Worm (Caenorhabditis elegans) whole organism, mixed stage, embryonic: ENCODE results near the gene nep-20.

Experiments used
- M03D4.4 ChIP-seq: sonication (generic microtip); optimal IDR thresholded peaks from 2 replicates; lab custom pipeline; 2017; ENCODE audit warnings: mild to moderate bottlenecking, missing genetic modification characterization, missing compliant biosample characterization
- bed-3 ChIP-seq: fragments of 200-800 bp; sonication (Bioruptor generic); optimal IDR thresholded peaks from 3 replicates; lab custom pipeline; 2018; ENCODE audit warnings: mild to moderate bottlenecking, missing genetic modification characterization, moderate library complexity, missing compliant biosample characterization
- blmp-1 ChIP-seq: fragments of 150-350 bp; optimal IDR thresholded peaks from 2 replicates; lab custom pipeline; 2014; ENCODE audit warnings: missing biosample characterization, missing genetic modification characterization
- ceh-39 ChIP-seq: fragments of 150-350 bp; optimal IDR thresholded peaks from 2 replicates; lab custom pipeline; 2014; ENCODE audit warnings: missing biosample characterization, missing genetic modification characterization
- ceh-43 ChIP-seq: fragments of 200-800 bp; sonication (Bioruptor generic); optimal IDR thresholded peaks from 2 replicates; lab custom pipeline; 2018; ENCODE audit warnings: mild to moderate bottlenecking, missing genetic modification characterization, moderate library complexity, missing compliant biosample characterization
- ceh-83 ChIP-seq: fragments of 200-800 bp; sonication (Bioruptor generic); optimal IDR thresholded peaks from 2 replicates; lab custom pipeline; 2018; ENCODE audit warnings: mild to moderate bottlenecking, missing genetic modification characterization, missing compliant biosample characterization
- ces-1 ChIP-seq: fragments of 150-350 bp; optimal IDR thresholded peaks from 2 replicates; lab custom pipeline; 2014; ENCODE audit warnings: missing biosample characterization, missing genetic modification reagents, missing genetic modification characterization
- cnd-1 ChIP-seq: fragments of 200-800 bp; sonication (Bioruptor generic); optimal IDR thresholded peaks from 2 replicates; lab custom pipeline; 2018; ENCODE audit warnings: mild to moderate bottlenecking, missing genetic modification characterization, missing compliant biosample characterization
- drap-1 ChIP-seq: fragments of 200-800 bp; sonication (Bioruptor generic); optimal IDR thresholded peaks from 3 replicates; lab custom pipeline; 2018; ENCODE audit warnings: mild to moderate bottlenecking, missing genetic modification characterization, missing compliant biosample characterization
- elt-1 ChIP-seq: sonication (generic microtip); optimal IDR thresholded peaks from 2 replicates; lab custom pipeline; 2017; ENCODE audit warnings: missing genetic modification characterization, mild to moderate bottlenecking, missing compliant biosample characterization, antibody characterized with exemption, moderate library complexity, borderline replicate concordance; ENCODE audit not compliant: insufficient read depth
- elt-3 ChIP-seq: fragments of 150-350 bp; optimal IDR thresholded peaks from 2 replicates; lab custom pipeline; 2014; ENCODE audit warnings: missing biosample characterization, missing genetic modification characterization
- flh-1 ChIP-seq: fragments of 200-800 bp; sonication (Bioruptor generic); optimal IDR thresholded peaks from 2 replicates; lab custom pipeline; 2018; ENCODE audit warnings: mild to moderate bottlenecking, missing genetic modification characterization, moderate library complexity, missing compliant biosample characterization
- ham-2 ChIP-seq: fragments of 200-800 bp; sonication (Bioruptor generic); optimal IDR thresholded peaks from 2 replicates; lab custom pipeline; 2018; ENCODE audit warnings: mild to moderate bottlenecking, missing genetic modification characterization, missing compliant biosample characterization
- hlh-1 ChIP-seq: fragments of 150-350 bp; optimal IDR thresholded peaks from 2 replicates; lab custom pipeline; 2014; ENCODE audit warnings: missing biosample characterization, missing genetic modification reagents, missing genetic modification characterization
- lin-13 ChIP-seq: fragments of 150-350 bp; optimal IDR thresholded peaks from 2 replicates; lab custom pipeline; 2014; ENCODE audit warnings: missing biosample characterization, missing genetic modification characterization
- lin-32 ChIP-seq: fragments of 200-800 bp; sonication (Bioruptor generic); optimal IDR thresholded peaks from 2 replicates; lab custom pipeline; 2018; ENCODE audit warnings: mild to moderate bottlenecking, missing genetic modification characterization, missing compliant biosample characterization
- lsy-2 ChIP-seq: fragments of 150-350 bp; optimal IDR thresholded peaks from 2 replicates; lab custom pipeline; 2014; ENCODE audit warnings: missing biosample characterization, missing genetic modification characterization
- mab-5 ChIP-seq: fragments of 150-350 bp; optimal IDR thresholded peaks from 2 replicates; lab custom pipeline; 2014; ENCODE audit warnings: missing biosample characterization, missing genetic modification characterization
- mep-1 ChIP-seq: fragments of 150-350 bp; optimal IDR thresholded peaks from 2 replicates; lab custom pipeline; 2017; ENCODE audit warnings: missing biosample characterization, missing genetic modification reagents, missing genetic modification characterization, inconsistent platforms
- mls-2 ChIP-seq: sonication (generic microtip); optimal IDR thresholded peaks from 2 replicates; lab custom pipeline; 2016; ENCODE audit warnings: mild to moderate bottlenecking, missing genetic modification characterization, moderate library complexity, missing compliant biosample characterization
- nhr-12 ChIP-seq: fragments of 150-350 bp; optimal IDR thresholded peaks from 2 replicates; lab custom pipeline; 2014; ENCODE audit warnings: missing biosample characterization, missing genetic modification characterization
- nhr-2 ChIP-seq: fragments of 150-350 bp; optimal IDR thresholded peaks from 2 replicates; lab custom pipeline; 2014; ENCODE audit warnings: missing biosample characterization, missing genetic modification characterization
- nhr-237 ChIP-seq: fragments of 150-350 bp; optimal IDR thresholded peaks from 2 replicates; lab custom pipeline; 2014; ENCODE audit warnings: missing biosample characterization, missing genetic modification characterization
- nhr-28 ChIP-seq: fragments of 150-350 bp; optimal IDR thresholded peaks from 2 replicates; lab custom pipeline; 2014; ENCODE audit warnings: missing biosample characterization, missing genetic modification characterization
- nhr-76 ChIP-seq: sonication (generic microtip); optimal IDR thresholded peaks from 2 replicates; lab custom pipeline; 2017; ENCODE audit warnings: missing biosample characterization, missing genetic modification characterization
- pha-4 ChIP-seq: fragments of 150-350 bp; optimal IDR thresholded peaks from 2 replicates; lab custom pipeline; 2018; ENCODE audit warnings: missing biosample characterization, missing genetic modification reagents, missing genetic modification characterization
- sem-2 ChIP-seq: fragments of 200-800 bp; sonication (Bioruptor generic); optimal IDR thresholded peaks from 2 replicates; lab custom pipeline; 2018; ENCODE audit warnings: mild to moderate bottlenecking, missing genetic modification characterization, missing compliant biosample characterization
- snpc-4 ChIP-seq: fragments of 150-350 bp; optimal IDR thresholded peaks from 2 replicates; lab custom pipeline; 2014; ENCODE audit warnings: missing biosample characterization, missing genetic modification characterization
- sptf-1 ChIP-seq: sonication (generic microtip); optimal IDR thresholded peaks from 2 replicates; lab custom pipeline; 2017; ENCODE audit warnings: mild to moderate bottlenecking, missing genetic modification characterization, moderate library complexity, missing compliant biosample characterization
- tbx-8 ChIP-seq: fragments of 200-800 bp; sonication (Bioruptor generic); optimal IDR thresholded peaks from 2 replicates; lab custom pipeline; 2018; ENCODE audit warnings: mild to moderate bottlenecking, missing genetic modification characterization, moderate library complexity, missing compliant biosample characterization
- unc-120 ChIP-seq: sonication (generic microtip); optimal IDR thresholded peaks from 2 replicates; lab custom pipeline; 2017; ENCODE audit warnings: missing genetic modification characterization, missing compliant biosample characterization; ENCODE audit not compliant: poor library complexity, severe bottlenecking
- unc-39 ChIP-seq: fragments of 150-350 bp; optimal IDR thresholded peaks from 2 replicates; lab custom pipeline; 2014; ENCODE audit warnings: missing biosample characterization, missing genetic modification characterization
- unc-62 ChIP-seq: fragments of 150-350 bp; optimal IDR thresholded peaks from 2 replicates; lab custom pipeline; 2014; ENCODE audit warnings: missing biosample characterization, missing genetic modification reagents, missing genetic modification characterization
- zip-8 ChIP-seq: fragments of 150-350 bp; optimal IDR thresholded peaks from 2 replicates; lab custom pipeline; 2014; ENCODE audit warnings: missing biosample characterization, missing genetic modification characterization
- ztf-11 ChIP-seq: fragments of 150-350 bp; optimal IDR thresholded peaks from 2 replicates; lab custom pipeline; 2014; ENCODE audit warnings: missing biosample characterization, missing genetic modification characterization

The nep-20 gene

ce11 chrII:3439842-3440640, 44.7 kb upstream of the nep-20 start:
- no peak for TF ChIP-seq unc-39 (tag; lab: Kevin White, UChicago)
- peak; percentile 64 for TF ChIP-seq zip-8

ce11 chrII:3439244-3439698, 43.9 kb upstream of the nep-20 start:
- TF ChIP-seq hlh-1 (tag; lab: Kevin White, UChicago) (no peak), elt-1 (tag; lab: Kevin White, UChicago) (no peak), sem-2 (GFP tag; lab: Kevin White, UChicago) (peak; percentile 55), snpc-4 (tag; lab: Kevin White, UChicago) (no peak), drap-1 (GFP tag; lab: Kevin White, UChicago) (peak; percentile 68), lin-13 (tag; lab: Kevin White, UChicago) (no peak), ceh-39 (tag; lab: Kevin White, UChicago) (no peak), unc-62 (GFP tag; lab: Kevin White, UChicago) (no peak), nhr-28 (tag; lab: Kevin White, UChicago) (no peak), sptf-1 (tag; lab: Kevin White, UChicago) (peak; percentile 71), nhr-237 (no peak), mep-1 (tag; lab: Kevin White, UChicago) (no peak), bed-3 (GFP tag; lab: Kevin White, UChicago) (peak; percentile 33), lin-32 (GFP tag; lab: Kevin White, UChicago) (peak; percentile 65), unc-39 (tag; lab: Kevin White, UChicago) (no peak), nhr-2 (tag; lab: Kevin White, UChicago) (no peak), ceh-83 (GFP tag; lab: Kevin White, UChicago) (peak; percentile 88), ham-2 (GFP tag; lab: Kevin White, UChicago) (peak; percentile 68), lsy-2 (tag; lab: Kevin White, UChicago) (no peak), tbx-8 (no peak), nhr-12 (tag; lab: Kevin White, UChicago) (no peak), flh-1 (peak; percentile 24), M03D4.4 (tag; lab: Kevin White, UChicago) (peak; percentile 76), elt-3 (no peak), ceh-43 (GFP tag; lab: Kevin White, UChicago) (no peak), zip-8 (no peak), mls-2 (peak; percentile 64), mab-5 (tag; lab: Kevin White, UChicago) (no peak), blmp-1 (no peak), cnd-1 (tag; lab: Kevin White, UChicago) (peak; percentile 66), nhr-76 (tag; lab: Kevin White, UChicago) (no peak), unc-120 (peak; percentile 37), ztf-11 (tag; lab: Kevin White, UChicago) (no peak), ces-1 (GFP tag; lab: Kevin White, UChicago) (no peak), pha-4 (tag; lab: Kevin White, UChicago) (no peak)

ce11 chrII:3438280-3438679, 42.9 kb upstream of the nep-20 start:
- TF ChIP-seq blmp-1 (peak; percentile 90), M03D4.4 (tag; lab: Kevin White, UChicago) (no peak)

ce11 chrII:3437393-3437792, 42.0 kb upstream of the nep-20 start:
- TF ChIP-seq ceh-83 (GFP tag; lab: Kevin White, UChicago) (peak; percentile 33), ceh-39 (tag; lab: Kevin White, UChicago) (no peak)
